Worm (Caenorhabditis elegans) whole organism, early embryonic: ENCODE data around the gene gsto-3.

Experiments used
- B0310.2 ChIP-seq: sonication (generic microtip); optimal IDR thresholded peaks from 2 replicates; lab custom pipeline; 2016; ENCODE audit warnings: mild to moderate bottlenecking, missing genetic modification characterization, missing compliant biosample characterization
- F13C5.2 ChIP-seq: sonication (generic microtip); optimal IDR thresholded peaks from 2 replicates; lab custom pipeline; 2017; ENCODE audit warnings: mild to moderate bottlenecking, missing genetic modification characterization, inconsistent platforms, missing compliant biosample characterization
- ama-1 ChIP-seq: fragments of 150-350 bp; optimal IDR thresholded peaks from 2 replicates; lab custom pipeline; 2014
- ceh-13 ChIP-seq: fragments of 200-800 bp; sonication (Bioruptor generic); optimal IDR thresholded peaks from 2 replicates; lab custom pipeline; 2018; ENCODE audit warnings: mild to moderate bottlenecking, missing genetic modification characterization, missing compliant biosample characterization
- ets-7 ChIP-seq: sonication (generic microtip); optimal IDR thresholded peaks from 2 replicates; lab custom pipeline; 2016; ENCODE audit warnings: missing genotype, missing genetic modification characterization, missing compliant biosample characterization
- flt-1 ChIP-seq: fragments of 200-800 bp; sonication (Bioruptor generic); IDR thresholded peaks from 2 replicates; pipeline ENCODE4 v1.3.6; 2022; ENCODE audit warnings: missing genetic modification characterization, missing compliant biosample characterization
- hmbx-1 ChIP-seq: sonication (generic microtip); optimal IDR thresholded peaks from 2 replicates; lab custom pipeline; 2016; ENCODE audit warnings: mild to moderate bottlenecking, missing genetic modification characterization, missing compliant biosample characterization
- hmg-4 ChIP-seq: fragments of 200-800 bp; sonication (Bioruptor generic); optimal IDR thresholded peaks from 2 replicates; lab custom pipeline; 2018; ENCODE audit warnings: mild to moderate bottlenecking, missing genetic modification characterization, missing compliant biosample characterization
- scrt-1 ChIP-seq: fragments of 200-800 bp; sonication (Bioruptor generic); IDR thresholded peaks from 2 replicates; pipeline ENCODE4 v1.3.6; 2022; ENCODE audit warnings: missing genetic modification characterization, missing compliant biosample characterization
- tbx-37 ChIP-seq: fragments of 200-800 bp; sonication (Bioruptor generic); conservative IDR thresholded peaks from 2 replicates; pipeline ENCODE4 v1.3.6; 2022; ENCODE audit warnings: missing genetic modification reagents, missing genetic modification characterization, missing compliant biosample characterization
- tra-4 ChIP-seq: sonication (generic microtip); optimal IDR thresholded peaks from 2 replicates; lab custom pipeline; 2017; ENCODE audit warnings: missing genetic modification characterization, missing compliant biosample characterization

ce11 chrIII:402168-402813 is 21.2 kb upstream of the gsto-3 start, which contains the start of the genes Y55B1BL.1 and Y55B1BL.2:
- no peak for TF ChIP-seq tbx-37 (GFP tag; lab: Robert Waterston, UW)
- TF ChIP-seq ama-1 (lab: Kevin White, UChicago), result no peak
- no peak for TF ChIP-seq ets-7 (tag; lab: Kevin White, UChicago)
- no peak for TF ChIP-seq tra-4 (tag; lab: Kevin White, UChicago)
- TF ChIP-seq ceh-13 (GFP tag; lab: Kevin White, UChicago), result no peak
- no peak for TF ChIP-seq hmg-4
- TF ChIP-seq B0310.2 (tag; lab: Kevin White, UChicago), result no peak
- no peak for TF ChIP-seq flt-1 (GFP tag; lab: Robert Waterston, UW)
- TF ChIP-seq F13C5.2, result no peak
- TF ChIP-seq hmbx-1, result no peak
- TF ChIP-seq scrt-1, result no peak
